Fruit fly (Drosophila melanogaster): Measurements from ENCODE around the gene Akt.

dm6 chr3R:16071689-16072580 is 27.1 kb upstream of the Akt start:
- TF ChIP-seq CTCF (optimal IDR thresholded peaks at IDR 0.05): no peak
- TF ChIP-seq CG8478 (optimal IDR thresholded peaks at IDR 0.05): no peak

Measured in S2 (cell line).